Fruit fly (Drosophila melanogaster) whole organism, embryonic: ENCODE results near the gene net.

Experiments used
- Atf3 ChIP-seq: fragments of 200-800 bp; sonication (Bioruptor generic); optimal IDR thresholded peaks from 3 replicates; lab custom pipeline; 2016; ENCODE audit warnings: missing biosample characterization, missing genetic modification characterization
- BtbVII ChIP-seq: fragments of 200-800 bp; sonication (Bioruptor generic); optimal IDR thresholded peaks from 3 replicates; lab custom pipeline; 2017; ENCODE audit warnings: missing biosample characterization, mild to moderate bottlenecking, missing genetic modification characterization
- Bteb2 ChIP-seq: fragments of 200-800 bp; sonication (Bioruptor generic); optimal IDR thresholded peaks from 2 replicates; lab custom pipeline; 2016; ENCODE audit warnings: missing biosample characterization, missing genetic modification characterization
- CG10267 ChIP-seq: fragments of 200-800 bp; sonication (Bioruptor generic); optimal IDR thresholded peaks from 2 replicates; lab custom pipeline; 2018; ENCODE audit warnings: missing biosample characterization, mild to moderate bottlenecking, missing genetic modification characterization, moderate library complexity
- CG10274 ChIP-seq: fragments of 200-800 bp; sonication (Bioruptor generic); optimal IDR thresholded peaks from 3 replicates; lab custom pipeline; 2017; ENCODE audit warnings: missing biosample characterization, mild to moderate bottlenecking, missing genetic modification characterization
- CG12942 ChIP-seq: fragments of 200-800 bp; sonication (Bioruptor generic); optimal IDR thresholded peaks from 3 replicates; lab custom pipeline; 2016; ENCODE audit warnings: missing biosample characterization, missing genetic modification characterization
- CG13123 ChIP-seq: fragments of 200-800 bp; sonication (Bioruptor generic); optimal IDR thresholded peaks from 2 replicates; lab custom pipeline; 2016; ENCODE audit warnings: missing biosample characterization, missing genetic modification characterization
- CG13624 ChIP-seq: fragments of 200-800 bp; sonication (Bioruptor generic); optimal IDR thresholded peaks from 2 replicates; lab custom pipeline; 2016; ENCODE audit warnings: missing biosample characterization, missing genetic modification characterization
- CG15073 ChIP-seq: fragments of 200-800 bp; sonication (Bioruptor generic); optimal IDR thresholded peaks from 2 replicates; lab custom pipeline; 2016; ENCODE audit warnings: missing biosample characterization, missing genetic modification characterization
- CG15479 ChIP-seq: fragments of 200-800 bp; sonication (Bioruptor generic); optimal IDR thresholded peaks from 3 replicates; lab custom pipeline; 2019; ENCODE audit warnings: missing biosample characterization, mild to moderate bottlenecking, missing genetic modification characterization, moderate library complexity
- CG15696 ChIP-seq: fragments of 200-800 bp; sonication (Bioruptor generic); optimal IDR thresholded peaks from 2 replicates; lab custom pipeline; 2019; ENCODE audit warnings: missing biosample characterization, mild to moderate bottlenecking, missing genetic modification characterization, moderate library complexity
- CG16813 ChIP-seq: fragments of 200-800 bp; sonication (Bioruptor generic); IDR thresholded peaks from 3 replicates; pipeline ENCODE4 v1.3.6; 2022; ENCODE audit warnings: missing biosample characterization, missing genetic modification characterization; ENCODE audit not compliant: partially characterized antibody
- CG2129 ChIP-seq: fragments of 200-800 bp; sonication (Bioruptor generic); IDR thresholded peaks from 2 replicates; pipeline ENCODE4 v1.3.6; 2022; ENCODE audit warnings: missing biosample characterization, missing genetic modification characterization; ENCODE audit not compliant: partially characterized antibody
- CG2202 ChIP-seq: fragments of 200-800 bp; sonication (Bioruptor generic); optimal IDR thresholded peaks from 2 replicates; lab custom pipeline; 2018; ENCODE audit warnings: missing biosample characterization, mild to moderate bottlenecking, missing genetic modification characterization
- CG2678 ChIP-seq: fragments of 200-800 bp; sonication (Bioruptor generic); optimal IDR thresholded peaks from 3 replicates; lab custom pipeline; 2019; ENCODE audit warnings: missing biosample characterization, mild to moderate bottlenecking, missing genetic modification characterization, moderate library complexity
- CG3281 ChIP-seq: fragments of 200-800 bp; sonication (Bioruptor generic); optimal IDR thresholded peaks from 3 replicates; lab custom pipeline; 2017; ENCODE audit warnings: missing biosample characterization, mild to moderate bottlenecking, missing genetic modification characterization
- CG33213 ChIP-seq: fragments of 200-800 bp; sonication (Bioruptor generic); optimal IDR thresholded peaks from 3 replicates; lab custom pipeline; 2016; ENCODE audit warnings: missing biosample characterization, missing genetic modification characterization
- CG33557 ChIP-seq: fragments of 200-800 bp; sonication (Bioruptor generic); optimal IDR thresholded peaks from 2 replicates; lab custom pipeline; 2019; ENCODE audit warnings: missing biosample characterization, mild to moderate bottlenecking, missing genetic modification characterization, moderate library complexity
- CG43689 ChIP-seq: fragments of 200-800 bp; sonication (Bioruptor generic); IDR thresholded peaks from 2 replicates; pipeline ENCODE4 v1.3.6; 2022; ENCODE audit warnings: missing biosample characterization, missing genetic modification characterization
- CG7372 ChIP-seq: fragments of 200-800 bp; sonication (Bioruptor generic); IDR thresholded peaks from 2 replicates; pipeline ENCODE4 v1.3.6; 2022; ENCODE audit warnings: missing biosample characterization, missing genetic modification characterization
- CG8089 ChIP-seq: fragments of 200-800 bp; sonication (Bioruptor generic); optimal IDR thresholded peaks from 3 replicates; lab custom pipeline; 2016; ENCODE audit warnings: missing biosample characterization, missing genetic modification characterization
- CG8478 ChIP-seq: fragments of >200 bp; optimal IDR thresholded peaks from 2 replicates; lab custom pipeline; 2018
- CG9215 ChIP-seq: fragments of 200-800 bp; sonication (Bioruptor generic); IDR thresholded peaks from 2 replicates; pipeline ENCODE4 v1.3.6; 2022; ENCODE audit warnings: missing biosample characterization, missing genetic modification characterization
- Dll ChIP-seq: fragments of 200-800 bp; sonication (Bioruptor generic); IDR thresholded peaks from 4 replicates; pipeline ENCODE4 v1.3.6; 2022; ENCODE audit warnings: missing biosample characterization, missing genetic modification characterization; ENCODE audit not compliant: partially characterized antibody
- Drgx ChIP-seq: fragments of 200-800 bp; sonication (Bioruptor generic); IDR thresholded peaks from 2 replicates; pipeline ENCODE4 v1.3.6; 2022; ENCODE audit warnings: missing biosample characterization, missing genetic modification characterization
- Hmr ChIP-seq: fragments of 200-800 bp; sonication (Bioruptor generic); optimal IDR thresholded peaks from 3 replicates; lab custom pipeline; 2017; ENCODE audit warnings: mild to moderate bottlenecking, missing biosample characterization, missing genetic modification reagents, missing genetic modification characterization
- MTF-1 ChIP-seq: fragments of 200-800 bp; sonication (Bioruptor generic); optimal IDR thresholded peaks from 2 replicates; lab custom pipeline; 2018; ENCODE audit warnings: missing biosample characterization, mild to moderate bottlenecking, missing genetic modification characterization, borderline replicate concordance
- Nf-YA ChIP-seq: fragments of 200-800 bp; sonication (Bioruptor generic); IDR thresholded peaks from 2 replicates; pipeline ENCODE4 v1.3.6; 2022; ENCODE audit warnings: missing biosample characterization, missing genetic modification characterization
- Opbp ChIP-seq: fragments of 200-800 bp; sonication (Bioruptor generic); IDR thresholded peaks from 3 replicates; pipeline ENCODE4 v1.3.6; 2022; ENCODE audit warnings: missing biosample characterization, missing genetic modification characterization; ENCODE audit not compliant: partially characterized antibody
- Ravus ChIP-seq: fragments of 200-800 bp; sonication (Bioruptor generic); IDR thresholded peaks from 2 replicates; pipeline ENCODE4 v1.3.6; 2022; ENCODE audit warnings: missing biosample characterization, missing genetic modification characterization
- Six4 ChIP-seq: fragments of 200-800 bp; sonication (Bioruptor generic); optimal IDR thresholded peaks from 2 replicates; lab custom pipeline; 2016; ENCODE audit warnings: missing biosample characterization, missing genetic modification characterization
- Sry-β ChIP-seq: fragments of 200-800 bp; sonication (Bioruptor generic); optimal IDR thresholded peaks from 2 replicates; lab custom pipeline; 2018; ENCODE audit warnings: missing biosample characterization, mild to moderate bottlenecking, missing genetic modification characterization, moderate library complexity
- Vsx1 ChIP-seq: fragments of 200-800 bp; sonication (Bioruptor generic); optimal IDR thresholded peaks from 2 replicates; lab custom pipeline; 2017; ENCODE audit warnings: missing biosample characterization, mild to moderate bottlenecking, missing genetic modification characterization, missing genetic modification reagents
- aop ChIP-seq: fragments of 200-800 bp; sonication (Bioruptor generic); IDR thresholded peaks from 2 replicates; pipeline ENCODE4 v1.3.6; 2022; ENCODE audit warnings: missing biosample characterization, missing genetic modification characterization
- ato ChIP-seq: fragments of 200-800 bp; sonication (Bioruptor generic); IDR thresholded peaks from 2 replicates; pipeline ENCODE4 v1.3.6; 2022; ENCODE audit warnings: missing biosample characterization, missing genetic modification characterization; ENCODE audit not compliant: partially characterized antibody
- cad ChIP-seq: fragments of >200 bp; optimal IDR thresholded peaks from 2 replicates; lab custom pipeline; 2017; ENCODE audit warnings: missing biosample characterization, missing genetic modification characterization
- disco-r ChIP-seq: fragments of 200-800 bp; sonication (Bioruptor generic); optimal IDR thresholded peaks from 2 replicates; lab custom pipeline; 2016; ENCODE audit warnings: missing biosample characterization, missing genetic modification characterization
- eyg ChIP-seq: fragments of 200-800 bp; sonication (Bioruptor generic); optimal IDR thresholded peaks from 3 replicates; lab custom pipeline; 2016; ENCODE audit warnings: missing biosample characterization, missing genetic modification characterization
- fd96Cb ChIP-seq: fragments of 200-800 bp; sonication (Bioruptor generic); optimal IDR thresholded peaks from 2 replicates; lab custom pipeline; 2018; ENCODE audit warnings: missing biosample characterization, mild to moderate bottlenecking, missing genetic modification characterization, moderate library complexity
- lmd ChIP-seq: fragments of 200-800 bp; sonication (Bioruptor generic); IDR thresholded peaks from 2 replicates; pipeline ENCODE4 v1.3.6; 2022; ENCODE audit warnings: missing biosample characterization, missing genetic modification characterization
- odd ChIP-seq: fragments of 200-800 bp; sonication (Bioruptor generic); optimal IDR thresholded peaks from 2 replicates; lab custom pipeline; 2017; ENCODE audit warnings: missing biosample characterization, mild to moderate bottlenecking, missing genetic modification characterization
- pan ChIP-seq, 4 experiments: fragments of >200 bp in 3 of 4; fragments of 200-800 bp in 1 of 4; sonication (Bioruptor generic) in 1 of 4; optimal IDR thresholded peaks in 3 of 4; IDR thresholded peaks in 1 of 4; 2 replicates each; pipeline versions ENCODE4 v1.3.6 to Lab custom; 2017 to 2022; ENCODE audit warnings: missing biosample characterization in 2 of 4, missing genetic modification characterization in 2 of 4, mixed read lengths in 1 of 4
- peb ChIP-seq: fragments of 200-800 bp; sonication (Bioruptor generic); IDR thresholded peaks from 2 replicates; pipeline ENCODE4 v1.3.6; 2022; ENCODE audit warnings: missing biosample characterization, missing genetic modification characterization
- ro ChIP-seq: fragments of 200-800 bp; sonication (Bioruptor generic); IDR thresholded peaks from 2 replicates; pipeline ENCODE4 v1.3.6; 2022; ENCODE audit warnings: missing biosample characterization, missing genetic modification characterization
- seq ChIP-seq: fragments of 200-800 bp; sonication (Bioruptor generic); IDR thresholded peaks from 2 replicates; pipeline ENCODE4 v1.3.6; 2022; ENCODE audit warnings: missing biosample characterization, missing genetic modification characterization
- sim ChIP-seq: fragments of 200-800 bp; sonication (Bioruptor generic); IDR thresholded peaks from 2 replicates; pipeline ENCODE4 v1.3.6; 2022; ENCODE audit warnings: missing biosample characterization, missing genetic modification characterization
- sisA ChIP-seq: fragments of 200-800 bp; sonication (Bioruptor generic); IDR thresholded peaks from 2 replicates; pipeline ENCODE4 v1.3.6; 2022; ENCODE audit warnings: missing biosample characterization, missing genetic modification characterization
- sug ChIP-seq: fragments of 200-800 bp; optimal IDR thresholded peaks from 2 replicates; lab custom pipeline; 2019; ENCODE audit warnings: missing biosample characterization, mild to moderate bottlenecking, missing genetic modification characterization, moderate library complexity
- tgo ChIP-seq: fragments of 200-800 bp; sonication (Bioruptor generic); IDR thresholded peaks from 3 replicates; pipeline ENCODE4 v1.3.6; 2022; ENCODE audit warnings: missing biosample characterization, missing genetic modification characterization
- vvl ChIP-seq: fragments of 200-800 bp; sonication (Bioruptor generic); IDR thresholded peaks from 2 replicates; pipeline ENCODE4 v1.3.6; 2022; ENCODE audit warnings: missing biosample characterization, missing genetic modification characterization
- zen ChIP-seq: fragments of 200-800 bp; sonication (Bioruptor generic); optimal IDR thresholded peaks from 3 replicates; lab custom pipeline; 2018; ENCODE audit warnings: missing biosample characterization, mild to moderate bottlenecking, missing genetic modification characterization, moderate library complexity
- zfh2 ChIP-seq: fragments of 200-800 bp; sonication (Bioruptor generic); optimal IDR thresholded peaks from 2 replicates; lab custom pipeline; 2016; ENCODE audit warnings: missing biosample characterization, missing genetic modification characterization

The net gene

dm6 chr2L:117750-118149 lies 30.6 kb upstream of the net start (continued):
- TF ChIP-seq cad (GFP tag; lab: Kevin White, UChicago) (no peak), Six4 (GFP tag; lab: Kevin White, UChicago) (no peak), Dll (GFP tag; lab: Robert Waterston, UW) (no peak), tgo (no peak), CG10274 (no peak), lmd (no peak), MTF-1 (peak; percentile 53), CG13624 (GFP tag; lab: Kevin White, UChicago) (no peak), peb (GFP tag; lab: Robert Waterston, UW) (no peak), ato (GFP tag; lab: Robert Waterston, UW) (no peak), aop (GFP tag; lab: Robert Waterston, UW) (no peak), sisA (GFP tag; lab: Robert Waterston, UW) (no peak), sug (tag; lab: Kevin White, UChicago) (no peak), CG8478 (lab: Kevin White, UChicago) (no peak), ro (no peak), CG10267 (tag; lab: Kevin White, UChicago) (no peak), CG8089 (GFP tag; lab: Kevin White, UChicago) (no peak), CG9215 (GFP tag; lab: Robert Waterston, UW) (no peak), pan (optimal IDR thresholded peaks at IDR 0.05; lab: Kevin White, UChicago) (no peak), pan (GFP tag; optimal IDR thresholded peaks at IDR 0.05 in 1 of 2, IDR thresholded peaks at IDR 0.05 in 1 of 2) (peak in 1 of 2 experiments; percentile 41), CG33557 (GFP tag; lab: Kevin White, UChicago) (peak; percentile 13), CG12942 (GFP tag; lab: Kevin White, UChicago) (no peak), CG43689 (GFP tag; lab: Robert Waterston, UW) (no peak), CG3281 (GFP tag; lab: Kevin White, UChicago) (peak; percentile 34), Sry-β (no peak), CG15073 (GFP tag; lab: Kevin White, UChicago) (no peak), Vsx1 (GFP tag; lab: Kevin White, UChicago) (no peak), CG7372 (GFP tag; lab: Robert Waterston, UW) (no peak), CG16813 (GFP tag; lab: Robert Waterston, UW) (no peak), Hmr (peak; percentile 32), fd96Cb (tag; lab: Kevin White, UChicago) (no peak), CG2678 (tag; lab: Kevin White, UChicago) (peak; percentile 58), CG2129 (GFP tag; lab: Robert Waterston, UW) (no peak), eyg (no peak), zfh2 (GFP tag; lab: Kevin White, UChicago) (no peak), CG2202 (tag; lab: Kevin White, UChicago) (peak; percentile 4), zen (tag; lab: Kevin White, UChicago) (no peak), Drgx (no peak), CG15479 (GFP tag; lab: Kevin White, UChicago) (no peak), CG15696 (tag; lab: Kevin White, UChicago) (no peak), sim (no peak), Nf-YA (0 out of 2 replicates have a peak, but pooled peaks have one; percentile 12), CG33213 (GFP tag; lab: Kevin White, UChicago) (peak; percentile 19), BtbVII (peak; percentile 54), CG13123 (peak; percentile 6), disco-r (GFP tag; lab: Kevin White, UChicago) (no peak), Ravus (GFP tag; lab: Robert Waterston, UW) (no peak), odd (GFP tag; lab: Kevin White, UChicago) (no peak), Opbp (GFP tag; lab: Robert Waterston, UW) (no peak), Atf3 (no peak), Bteb2 (no peak), seq (GFP tag; lab: Robert Waterston, UW) (peak; percentile 28; the same call in 1 of the 2 replicates), vvl (GFP tag; lab: Robert Waterston, UW) (no peak)
